Worm (Caenorhabditis elegans): ENCODE measurements around the gene C42D8.9.

DNA sequence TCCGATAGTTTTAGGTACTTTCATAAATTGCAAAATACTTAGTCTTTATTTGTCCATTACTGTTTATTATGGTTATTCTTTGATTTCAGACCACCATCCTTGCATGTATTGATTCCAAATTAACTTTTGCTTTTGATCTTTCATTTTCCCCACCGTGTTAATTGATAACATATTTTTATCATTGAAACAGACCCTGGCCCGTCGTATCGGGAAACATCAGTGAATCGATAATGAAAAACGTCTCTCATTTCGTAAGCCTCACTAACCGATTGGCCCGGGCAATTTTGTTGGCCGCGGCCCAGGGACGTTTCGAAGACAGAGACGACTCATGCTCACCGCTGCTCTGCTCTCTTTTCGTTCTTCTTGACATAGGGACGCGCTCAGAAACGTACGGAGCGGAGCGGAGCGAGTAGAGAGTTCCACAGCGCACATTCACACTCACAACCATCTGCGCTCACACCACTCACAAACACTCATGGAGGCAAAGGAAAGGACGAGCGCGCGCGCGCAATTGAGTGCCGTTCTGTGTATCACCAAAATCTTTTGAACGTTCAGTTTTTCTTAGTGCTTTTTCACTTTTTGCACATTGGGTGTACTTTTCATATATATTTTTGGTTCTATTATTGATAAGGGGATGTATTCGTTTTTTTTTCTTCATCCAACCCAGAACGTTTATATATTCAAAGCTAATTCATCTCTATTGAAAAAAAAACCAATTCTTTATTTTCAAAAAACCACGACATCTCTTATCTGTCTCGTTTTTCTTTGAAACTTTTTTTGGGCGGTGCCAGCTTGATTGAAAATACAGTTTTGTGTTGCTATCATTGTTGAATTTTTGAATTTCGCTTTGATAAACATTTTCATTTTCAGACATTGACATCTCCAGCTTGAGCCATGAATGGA, 42.8 kb downstream of the C42D8.9 start, which contains the start of gene C24H10.2:
- no peak for TF ChIP-seq nhr-11 (tag; optimal IDR thresholded peaks at IDR 0.05)
- peak; percentile 35 for TF ChIP-seq fos-1 (tag; optimal IDR thresholded peaks at IDR 0.05)
- TF ChIP-seq blmp-1 (tag; optimal IDR thresholded peaks at IDR 0.05; ENCODE audit: insufficient read depth) = no peak
- TF ChIP-seq ZK546.5 (tag; optimal IDR thresholded peaks at IDR 0.05) = no peak
- TF ChIP-seq R02D3.7 (tag; optimal IDR thresholded peaks at IDR 0.05) = no peak
- TF ChIP-seq nhr-25 (tag; optimal IDR thresholded peaks at IDR 0.05) = peak; percentile 20
- no peak for TF ChIP-seq ceh-16 (tag; optimal IDR thresholded peaks at IDR 0.05)
- TF ChIP-seq snpc-4 (tag; optimal IDR thresholded peaks at IDR 0.05) = no peak
- TF ChIP-seq ama-1 (optimal IDR thresholded peaks at IDR 0.05) = no peak
- no peak for TF ChIP-seq nhr-77 (tag; optimal IDR thresholded peaks at IDR 0.05)
